Fruit fly (Drosophila melanogaster) whole organism, embryonic: ENCODE data around the gene alpha-Est8.

Experiments
- Adf1 ChIP-seq: fragments of 200-800 bp; sonication (Bioruptor generic); IDR thresholded peaks from 2 replicates; pipeline ENCODE4 v1.3.6; 2022; ENCODE audit warnings: missing biosample characterization, missing genetic modification characterization
- CG10267 ChIP-seq: fragments of 200-800 bp; sonication (Bioruptor generic); optimal IDR thresholded peaks from 2 replicates; lab custom pipeline; 2018; ENCODE audit warnings: missing biosample characterization, mild to moderate bottlenecking, missing genetic modification characterization, moderate library complexity
- CG10274 ChIP-seq: fragments of 200-800 bp; sonication (Bioruptor generic); optimal IDR thresholded peaks from 3 replicates; lab custom pipeline; 2017; ENCODE audit warnings: missing biosample characterization, mild to moderate bottlenecking, missing genetic modification characterization
- CG12219 ChIP-seq: fragments of 200-800 bp; sonication (Bioruptor generic); optimal IDR thresholded peaks from 3 replicates; lab custom pipeline; 2018; ENCODE audit warnings: missing biosample characterization, mild to moderate bottlenecking, missing genetic modification characterization
- CG16779 ChIP-seq: fragments of 200-800 bp; sonication (Bioruptor generic); IDR thresholded peaks from 2 replicates; pipeline ENCODE4 v1.3.6; 2022; ENCODE audit warnings: missing biosample characterization, missing genetic modification characterization
- CG2199 ChIP-seq: fragments of 200-800 bp; sonication (Bioruptor generic); IDR thresholded peaks from 3 replicates; pipeline ENCODE4 v1.3.6; 2022; ENCODE audit warnings: missing biosample characterization, missing genetic modification characterization
- CG31224 ChIP-seq: fragments of 200-800 bp; sonication (Bioruptor generic); IDR thresholded peaks from 2 replicates; pipeline ENCODE4 v1.3.6; 2022; ENCODE audit warnings: missing biosample characterization, missing genetic modification characterization
- CG32767 ChIP-seq: fragments of 200-800 bp; sonication (Bioruptor generic); IDR thresholded peaks from 2 replicates; pipeline ENCODE4 v1.3.6; 2022; ENCODE audit warnings: missing biosample characterization, missing genetic modification characterization
- CG3847 ChIP-seq: fragments of 200-800 bp; sonication (Bioruptor generic); IDR thresholded peaks from 2 replicates; pipeline ENCODE4 v1.3.6; 2022; ENCODE audit warnings: missing biosample characterization, missing genetic modification characterization
- CG4617 ChIP-seq: fragments of 200-800 bp; sonication (Bioruptor generic); optimal IDR thresholded peaks from 3 replicates; lab custom pipeline; 2016; ENCODE audit warnings: missing biosample characterization, missing genetic modification characterization, borderline replicate concordance
- CG4854 ChIP-seq: fragments of 200-800 bp; sonication (Bioruptor generic); optimal IDR thresholded peaks from 2 replicates; lab custom pipeline; 2016; ENCODE audit warnings: missing biosample characterization, missing genetic modification characterization, inconsistent platforms
- CG6683 ChIP-seq: fragments of 200-800 bp; sonication (Bioruptor generic); optimal IDR thresholded peaks from 2 replicates; lab custom pipeline; 2017; ENCODE audit warnings: missing biosample characterization, mild to moderate bottlenecking, missing genetic modification characterization, missing genetic modification reagents
- CG6813 ChIP-seq: fragments of 200-800 bp; sonication (Bioruptor generic); optimal IDR thresholded peaks from 2 replicates; lab custom pipeline; 2017; ENCODE audit warnings: missing biosample characterization, missing genetic modification characterization, mild to moderate bottlenecking, moderate library complexity, missing genetic modification reagents
- CG7357 ChIP-seq: fragments of 200-800 bp; sonication (Bioruptor generic); IDR thresholded peaks from 3 replicates; pipeline ENCODE4 v1.3.6; 2022; ENCODE audit warnings: missing biosample characterization, missing genetic modification characterization
- Chrac-16 ChIP-seq: fragments of 200-800 bp; sonication (Bioruptor generic); optimal IDR thresholded peaks from 3 replicates; lab custom pipeline; 2016; ENCODE audit warnings: missing biosample characterization, missing genetic modification characterization
- Dbx ChIP-seq: fragments of 200-800 bp; sonication (Bioruptor generic); IDR thresholded peaks from 3 replicates; pipeline ENCODE4 v1.3.6; 2022; ENCODE audit warnings: missing biosample characterization, missing genetic modification characterization
- Dip3 ChIP-seq: fragments of 200-800 bp; sonication (Bioruptor generic); optimal IDR thresholded peaks from 3 replicates; lab custom pipeline; 2016; ENCODE audit warnings: missing biosample characterization, missing genetic modification characterization
- Doc3 ChIP-seq: fragments of 200-800 bp; sonication (Bioruptor generic); IDR thresholded peaks from 3 replicates; pipeline ENCODE4 v1.3.6; 2022; ENCODE audit warnings: missing biosample characterization, missing genetic modification characterization; ENCODE audit not compliant: partially characterized antibody
- E2f1 ChIP-seq: fragments of 200-800 bp; sonication (Bioruptor generic); IDR thresholded peaks from 2 replicates; pipeline ENCODE4 v1.3.6; 2022; ENCODE audit warnings: missing biosample characterization, missing genetic modification characterization
- Gug ChIP-seq: fragments of 200-800 bp; sonication (Bioruptor generic); IDR thresholded peaks from 4 replicates; pipeline ENCODE4 v1.3.6; 2022; ENCODE audit warnings: missing biosample characterization, missing genetic modification characterization
- HLHmδ ChIP-seq: fragments of 200-800 bp; sonication (Bioruptor generic); optimal IDR thresholded peaks from 2 replicates; lab custom pipeline; 2018; ENCODE audit warnings: missing biosample characterization, mild to moderate bottlenecking, missing genetic modification characterization, moderate library complexity
- Hey ChIP-seq: fragments of 200-800 bp; sonication (Bioruptor generic); optimal IDR thresholded peaks from 3 replicates; lab custom pipeline; 2018; ENCODE audit warnings: missing biosample characterization, mild to moderate bottlenecking, missing genetic modification characterization
- Hr51 ChIP-seq, 2 experiments: fragments of 200-800 bp; sonication (Bioruptor generic); optimal IDR thresholded peaks; 2 replicates in 1 of 2; 3 replicates in 1 of 2; lab custom pipeline; 2016 to 2018; ENCODE audit warnings: missing biosample characterization in 2 of 2, missing genetic modification characterization in 2 of 2, mild to moderate bottlenecking in 1 of 2, moderate library complexity in 1 of 2
- Hsf ChIP-seq: fragments of 200-800 bp; sonication (Bioruptor generic); optimal IDR thresholded peaks from 3 replicates; lab custom pipeline; 2016; ENCODE audit warnings: missing biosample characterization, missing genetic modification characterization
- MBD-R2 ChIP-seq: fragments of 200-800 bp; sonication (Bioruptor generic); IDR thresholded peaks from 2 replicates; pipeline ENCODE4 v1.3.6; 2022; ENCODE audit warnings: missing biosample characterization, missing genetic modification characterization
- MESR4 ChIP-seq: fragments of 200-800 bp; sonication (Bioruptor generic); optimal IDR thresholded peaks from 2 replicates; lab custom pipeline; 2018; ENCODE audit warnings: missing biosample characterization, mild to moderate bottlenecking, missing genetic modification characterization, moderate library complexity
- Nf-YA ChIP-seq: fragments of 200-800 bp; sonication (Bioruptor generic); IDR thresholded peaks from 2 replicates; pipeline ENCODE4 v1.3.6; 2022; ENCODE audit warnings: missing biosample characterization, missing genetic modification characterization
- Rfx ChIP-seq: fragments of 200-800 bp; sonication (Bioruptor generic); IDR thresholded peaks from 2 replicates; pipeline ENCODE4 v1.3.6; 2022; ENCODE audit warnings: missing biosample characterization, missing genetic modification characterization
- Trl ChIP-seq, 3 experiments: fragments of >200 bp in 2 of 3; fragments of 200-800 bp in 1 of 3; sonication (Bioruptor generic) in 1 of 3; optimal IDR thresholded peaks; 2 replicates in 1 of 3; 3 replicates in 2 of 3; lab custom pipeline; 2016 to 2017; ENCODE audit warnings: missing biosample characterization in 1 of 3, missing genetic modification characterization in 1 of 3
- Usf ChIP-seq: fragments of 200-800 bp; sonication (Bioruptor generic); optimal IDR thresholded peaks from 2 replicates; lab custom pipeline; 2017; ENCODE audit warnings: missing genotype, missing biosample characterization, missing genetic modification characterization
- bab2 ChIP-seq: fragments of 200-800 bp; sonication (Bioruptor generic); optimal IDR thresholded peaks from 2 replicates; lab custom pipeline; 2016; ENCODE audit warnings: missing biosample characterization, missing genetic modification characterization
- dmrt11E ChIP-seq: fragments of 200-800 bp; sonication (Bioruptor generic); optimal IDR thresholded peaks from 3 replicates; lab custom pipeline; 2018; ENCODE audit warnings: missing biosample characterization, mild to moderate bottlenecking, missing genetic modification characterization, moderate library complexity
- dysf ChIP-seq: fragments of 200-800 bp; sonication (Bioruptor generic); IDR thresholded peaks from 3 replicates; pipeline ENCODE4 v1.3.6; 2022; ENCODE audit warnings: missing biosample characterization, missing genetic modification characterization
- fru ChIP-seq: fragments of >200 bp; optimal IDR thresholded peaks from 2 replicates; lab custom pipeline; 2017
- gcm ChIP-seq: fragments of 200-800 bp; sonication (Bioruptor generic); optimal IDR thresholded peaks from 2 replicates; lab custom pipeline; 2019; ENCODE audit warnings: missing biosample characterization, mild to moderate bottlenecking, missing genetic modification characterization, moderate library complexity
- hkb ChIP-seq, 2 experiments: fragments of 200-800 bp in 1 of 2; fragments of >200 bp in 1 of 2; sonication (Bioruptor generic) in 1 of 2; IDR thresholded peaks in 1 of 2; optimal IDR thresholded peaks in 1 of 2; 2 replicates each; pipeline versions ENCODE4 v1.3.6 to Lab custom; 2017 to 2022; ENCODE audit warnings: missing biosample characterization in 1 of 2, missing genetic modification characterization in 1 of 2
- klu ChIP-seq: fragments of 200-800 bp; sonication (Bioruptor generic); IDR thresholded peaks from 2 replicates; pipeline ENCODE4 v1.3.6; 2022; ENCODE audit warnings: missing biosample characterization, missing genetic modification characterization
- otp ChIP-seq: fragments of 200-800 bp; sonication (Bioruptor generic); IDR thresholded peaks from 3 replicates; pipeline ENCODE4, ENCODE4 v1.3.6; 2022; ENCODE audit warnings: missing biosample characterization, missing genetic modification characterization
- peb ChIP-seq: fragments of 200-800 bp; sonication (Bioruptor generic); IDR thresholded peaks from 2 replicates; pipeline ENCODE4 v1.3.6; 2022; ENCODE audit warnings: missing biosample characterization, missing genetic modification characterization
- pho ChIP-seq: fragments of 200-800 bp; sonication (Bioruptor generic); optimal IDR thresholded peaks from 2 replicates; lab custom pipeline; 2016; ENCODE audit warnings: missing biosample characterization, missing genetic modification characterization
- phol ChIP-seq: fragments of 200-800 bp; sonication (Bioruptor generic); optimal IDR thresholded peaks from 3 replicates; lab custom pipeline; 2018; ENCODE audit warnings: missing biosample characterization, mild to moderate bottlenecking, missing genetic modification characterization, moderate library complexity
- pum ChIP-seq: fragments of 200-800 bp; sonication (Bioruptor generic); optimal IDR thresholded peaks from 2 replicates; lab custom pipeline; 2016; ENCODE audit warnings: missing biosample characterization, missing genetic modification characterization
- sc ChIP-seq, 3 experiments: fragments of >200 bp in 2 of 3; fragments of 200-800 bp in 1 of 3; sonication (Bioruptor generic) in 1 of 3; optimal IDR thresholded peaks; 2 replicates in 2 of 3; 3 replicates in 1 of 3; lab custom pipeline; 2017; ENCODE audit warnings: mild to moderate bottlenecking in 1 of 3, missing biosample characterization in 1 of 3, missing genetic modification characterization in 1 of 3, missing genetic modification reagents in 1 of 3
- tgo ChIP-seq: fragments of 200-800 bp; sonication (Bioruptor generic); IDR thresholded peaks from 3 replicates; pipeline ENCODE4 v1.3.6; 2022; ENCODE audit warnings: missing biosample characterization, missing genetic modification characterization
- tll ChIP-seq, 2 experiments: fragments of 200-800 bp in 1 of 2; fragments of >200 bp in 1 of 2; sonication (Bioruptor generic) in 1 of 2; optimal IDR thresholded peaks; 2 replicates each; lab custom pipeline; 2017 to 2019; ENCODE audit warnings: missing biosample characterization in 2 of 2, missing genetic modification characterization in 2 of 2, mild to moderate bottlenecking in 1 of 2, moderate library complexity in 1 of 2
- tx ChIP-seq: fragments of 200-800 bp; sonication (Bioruptor generic); optimal IDR thresholded peaks from 2 replicates; lab custom pipeline; 2016; ENCODE audit warnings: missing biosample characterization, missing genetic modification characterization
- unc-4 ChIP-seq: fragments of 200-800 bp; sonication (Bioruptor generic); IDR thresholded peaks from 2 replicates; pipeline ENCODE4 v1.3.6; 2022; ENCODE audit warnings: missing biosample characterization, missing genetic modification characterization; ENCODE audit not compliant: partially characterized antibody
- zen ChIP-seq: fragments of 200-800 bp; sonication (Bioruptor generic); optimal IDR thresholded peaks from 3 replicates; lab custom pipeline; 2018; ENCODE audit warnings: missing biosample characterization, mild to moderate bottlenecking, missing genetic modification characterization, moderate library complexity

alpha-Est8 gene

DNA sequence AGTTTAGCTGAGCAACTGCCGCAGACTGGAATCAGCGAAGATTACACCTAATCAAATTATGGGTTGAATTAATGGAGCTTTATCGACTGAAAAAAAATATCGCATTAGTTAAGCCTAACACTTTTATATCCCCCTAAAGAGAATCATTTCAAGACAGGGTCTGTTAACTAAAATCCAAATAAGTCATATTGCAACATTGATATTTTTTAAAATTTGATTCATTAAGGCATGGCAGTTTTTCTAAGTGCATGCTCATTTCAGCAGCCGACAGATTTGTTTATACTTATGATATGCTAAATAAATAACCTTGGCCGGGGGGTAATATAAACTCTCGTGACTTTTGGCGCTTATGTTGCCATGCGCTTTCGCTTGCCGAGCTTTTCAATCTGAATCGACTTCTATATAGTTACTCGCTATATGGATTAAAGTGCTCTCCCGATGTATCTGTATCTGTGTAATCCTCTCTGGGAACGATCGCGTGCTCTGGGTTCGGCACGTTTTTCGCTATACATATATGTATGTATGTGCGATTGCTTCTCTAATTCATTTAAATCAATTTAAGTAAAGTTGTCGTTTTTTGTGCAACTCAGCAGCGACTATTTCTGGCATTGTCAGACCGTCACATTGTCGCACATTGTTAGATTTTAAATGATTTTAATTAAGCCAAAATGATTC lies 9.0 kb downstream of the alpha-Est8 start (continued):
- peak; percentile 32 for TF ChIP-seq CG4617 (GFP tag; lab: Kevin White, UChicago)
- TF ChIP-seq HLHmδ (GFP tag; lab: Kevin White, UChicago): no peak
- TF ChIP-seq CG3847 (GFP tag; lab: Robert Waterston, UW): peak; percentile 93
- peak; percentile 77 to 78 for TF ChIP-seq Hr51 (GFP tag; optimal IDR thresholded peaks at IDR 0.05; lab: Kevin White, UChicago)
- no peak for TF ChIP-seq Nf-YA (GFP tag; lab: Robert Waterston, UW)
- peak; percentile 91 for TF ChIP-seq pho (GFP tag; lab: Kevin White, UChicago)
- TF ChIP-seq CG6813: peak; percentile 65
- TF ChIP-seq CG32767 (GFP tag; lab: Robert Waterston, UW): peak; percentile 38; the same call in 1 of the 2 replicates
- TF ChIP-seq Doc3 (GFP tag; lab: Robert Waterston, UW): no peak
- no peak for TF ChIP-seq tll (GFP tag; optimal IDR thresholded peaks at IDR 0.05; lab: Kevin White, UChicago)
- TF ChIP-seq Rfx (GFP tag; lab: Robert Waterston, UW): peak; percentile 96
- TF ChIP-seq CG10267 (tag; lab: Kevin White, UChicago): peak; percentile 41
- peak; percentile 89 for TF ChIP-seq bab2 (GFP tag; lab: Kevin White, UChicago)
- no peak for TF ChIP-seq fru (lab: Kevin White, UChicago)
- no peak for TF ChIP-seq CG2199 (GFP tag; lab: Robert Waterston, UW)
- peak; percentile 80 for TF ChIP-seq Adf1
- TF ChIP-seq CG7357 (GFP tag; lab: Robert Waterston, UW): peak; percentile 70; the same call in 2 of the 3 replicates
- peak; percentile 36; the same call in 1 of the 2 replicates for TF ChIP-seq peb (GFP tag; lab: Robert Waterston, UW)
- TF ChIP-seq sc (optimal IDR thresholded peaks at IDR 0.05; lab: Kevin White, UChicago): no peak
- no peak for TF ChIP-seq sc (GFP tag; optimal IDR thresholded peaks at IDR 0.05; lab: Kevin White, UChicago)
- TF ChIP-seq tx (GFP tag; lab: Kevin White, UChicago): peak; percentile 80
- TF ChIP-seq Chrac-16 (GFP tag; lab: Kevin White, UChicago): peak; percentile 78
- TF ChIP-seq zen (tag; lab: Kevin White, UChicago): no peak
- TF ChIP-seq CG12219 (GFP tag; lab: Kevin White, UChicago): peak; percentile 58
- TF ChIP-seq CG31224 (GFP tag; lab: Robert Waterston, UW): peak; percentile 83
- TF ChIP-seq Dip3: peak; percentile 93
- TF ChIP-seq hkb (optimal IDR thresholded peaks at IDR 0.05; lab: Kevin White, UChicago): no peak
- TF ChIP-seq hkb (GFP tag; IDR thresholded peaks at IDR 0.05; lab: Robert Waterston, UW): peak; percentile 64
- peak; percentile 67; the same call in 2 of the 4 replicates for TF ChIP-seq Gug
- TF ChIP-seq dmrt11E (tag; lab: Kevin White, UChicago): no peak
- peak in 1 of 2 experiments; percentile 47 for TF ChIP-seq Trl (optimal IDR thresholded peaks at IDR 0.05; lab: Kevin White, UChicago)
- peak; percentile 88 for TF ChIP-seq Trl (GFP tag; optimal IDR thresholded peaks at IDR 0.05; lab: Kevin White, UChicago)
- no peak for TF ChIP-seq MESR4
- TF ChIP-seq dysf (GFP tag; lab: Robert Waterston, UW): peak; percentile 90
- TF ChIP-seq pum: peak; percentile 59
- peak; percentile 86 for TF ChIP-seq Hsf
- TF ChIP-seq Usf (GFP tag; lab: Kevin White, UChicago): peak; percentile 66
- TF ChIP-seq Dbx (GFP tag; lab: Robert Waterston, UW): peak; percentile 95
- no peak for TF ChIP-seq gcm (GFP tag; lab: Kevin White, UChicago)
- no peak; the same call in 2 of the 3 replicates for TF ChIP-seq otp (GFP tag; lab: Robert Waterston, UW)
- TF ChIP-seq klu: peak; percentile 70; the same call in 1 of the 2 replicates
- TF ChIP-seq unc-4 (GFP tag; lab: Robert Waterston, UW): no peak
- TF ChIP-seq MBD-R2 (GFP tag; lab: Robert Waterston, UW): peak; percentile 80
- TF ChIP-seq Hey (tag; lab: Kevin White, UChicago): peak; percentile 3
- TF ChIP-seq E2f1: peak; percentile 69
- peak; percentile 80 for TF ChIP-seq tgo (GFP tag; lab: Robert Waterston, UW)
- TF ChIP-seq CG16779 (GFP tag; lab: Robert Waterston, UW): peak; percentile 87
- TF ChIP-seq CG10274 (GFP tag; lab: Kevin White, UChicago): peak; percentile 65
- peak; percentile 33 for TF ChIP-seq phol (tag; lab: Kevin White, UChicago)
- peak; percentile 83 for TF ChIP-seq CG4854 (GFP tag; lab: Kevin White, UChicago)
- peak; percentile 63 for TF ChIP-seq CG6683 (GFP tag; lab: Kevin White, UChicago)
